Fruit fly (Drosophila melanogaster): ENCODE measurements around the gene Fer1HCH.

The Fer1HCH gene

dm6 chr3R:30337448-30337847, 50.5 kb downstream of the Fer1HCH start:
- peak; percentile 79 for TF ChIP-seq CG11696 (GFP tag; IDR thresholded peaks at IDR 0.05)
- peak; percentile 72 for TF ChIP-seq Med (GFP tag)
- peak; percentile 8 for TF ChIP-seq Fer3 (tag; optimal IDR thresholded peaks at IDR 0.05)
- peak in 1 of 2 experiments; percentile 21 for TF ChIP-seq Hr51 (GFP tag; optimal IDR thresholded peaks at IDR 0.05)
- TF ChIP-seq E2f1 (GFP tag; IDR thresholded peaks at IDR 0.05), result no peak
- peak; percentile 8 for TF ChIP-seq Hr3 (GFP tag; optimal IDR thresholded peaks at IDR 0.05)
- no peak for TF ChIP-seq CG7963 (GFP tag; IDR thresholded peaks at IDR 0.05; ENCODE audit: partially characterized antibody)
- peak; percentile 36 for TF ChIP-seq phol (tag; optimal IDR thresholded peaks at IDR 0.05)
- no peak for TF ChIP-seq CG17385 (GFP tag; optimal IDR thresholded peaks at IDR 0.05)
- TF ChIP-seq CG11504 (tag; optimal IDR thresholded peaks at IDR 0.05), result peak; percentile 16
- no peak for TF ChIP-seq hkb (optimal IDR thresholded peaks at IDR 0.05)
- TF ChIP-seq hkb (GFP tag; IDR thresholded peaks at IDR 0.05), result peak; percentile 31; the same call in 1 of the 2 replicates
- TF ChIP-seq Oli (tag; optimal IDR thresholded peaks at IDR 0.05), result peak; percentile 39
- peak; percentile 28 for TF ChIP-seq grau (tag; optimal IDR thresholded peaks at IDR 0.05)
- TF ChIP-seq tap (tag; optimal IDR thresholded peaks at IDR 0.05), result peak; percentile 15
- peak; percentile 22 for TF ChIP-seq gem (tag; optimal IDR thresholded peaks at IDR 0.05)
- TF ChIP-seq CG8281 (tag; optimal IDR thresholded peaks at IDR 0.05), result no peak
- TF ChIP-seq CG18011 (GFP tag; optimal IDR thresholded peaks at IDR 0.05), result no peak
- TF ChIP-seq Sox102F (GFP tag; optimal IDR thresholded peaks at IDR 0.05), result peak; percentile 7
- no peak for TF ChIP-seq usp (GFP tag; optimal IDR thresholded peaks at IDR 0.05)
- TF ChIP-seq D19A (tag; optimal IDR thresholded peaks at IDR 0.05), result peak; percentile 4
- TF ChIP-seq CG15269 (tag; optimal IDR thresholded peaks at IDR 0.05), result peak; percentile 21
- peak; percentile 20 for TF ChIP-seq Sox100B (GFP tag; optimal IDR thresholded peaks at IDR 0.05)
- TF ChIP-seq nmo (GFP tag; optimal IDR thresholded peaks at IDR 0.05), result peak; percentile 47
- peak; percentile 83 for TF ChIP-seq sens (GFP tag)
- no peak for TF ChIP-seq NK7.1 (GFP tag; optimal IDR thresholded peaks at IDR 0.05)
- peak; percentile 12 for TF ChIP-seq PHDP (tag; optimal IDR thresholded peaks at IDR 0.05)
- TF ChIP-seq eve (GFP tag; optimal IDR thresholded peaks at IDR 0.05), result peak in 1 of 2 experiments; percentile 45
- TF ChIP-seq row (GFP tag; IDR thresholded peaks at IDR 0.05), result peak; percentile 32; the same call in 1 of the 3 replicates
- TF ChIP-seq inv (GFP tag; IDR thresholded peaks at IDR 0.05; ENCODE audit: partially characterized antibody), result no peak
- TF ChIP-seq CG2712 (tag; optimal IDR thresholded peaks at IDR 0.05), result peak; percentile 5
- TF ChIP-seq Blimp-1 (GFP tag; optimal IDR thresholded peaks at IDR 0.05), result peak; percentile 7
- no peak for TF ChIP-seq CG12155 (GFP tag; optimal IDR thresholded peaks at IDR 0.05)
- peak; percentile 45 for TF ChIP-seq CG7839 (tag; optimal IDR thresholded peaks at IDR 0.05)
- peak; percentile 54 for TF ChIP-seq dmrt99B (tag; optimal IDR thresholded peaks at IDR 0.05)
- peak; percentile 14 for TF ChIP-seq CG9727 (GFP tag; optimal IDR thresholded peaks at IDR 0.05)
- TF ChIP-seq CG2678 (tag; optimal IDR thresholded peaks at IDR 0.05), result peak; percentile 39

- TF ChIP-seq pita (GFP tag; optimal IDR thresholded peaks at IDR 0.05), result no peak
- peak; percentile 83 for TF ChIP-seq Med (GFP tag)
- TF ChIP-seq sna (GFP tag; IDR thresholded peaks at IDR 0.05; ENCODE audit: partially characterized antibody), result no peak
- no peak for TF ChIP-seq CG15696 (tag; optimal IDR thresholded peaks at IDR 0.05)
- TF ChIP-seq CG10321 (GFP tag; IDR thresholded peaks at IDR 0.05), result no peak
- TF ChIP-seq hth (optimal IDR thresholded peaks at IDR 0.05), result no peak
- TF ChIP-seq HmgZ (tag; optimal IDR thresholded peaks at IDR 0.05), result no peak
- no peak for TF ChIP-seq so (GFP tag; IDR thresholded peaks at IDR 0.05)
- no peak for TF ChIP-seq CG3995 (GFP tag; optimal IDR thresholded peaks at IDR 0.05)
- peak; percentile 44 for TF ChIP-seq CG10267 (tag; optimal IDR thresholded peaks at IDR 0.05)
- no peak for TF ChIP-seq Mes4 (GFP tag; optimal IDR thresholded peaks at IDR 0.05)
- no peak for TF ChIP-seq CG6654 (GFP tag; optimal IDR thresholded peaks at IDR 0.05)
- no peak for TF ChIP-seq cad (GFP tag; optimal IDR thresholded peaks at IDR 0.05)
- TF ChIP-seq CG6254 (GFP tag; optimal IDR thresholded peaks at IDR 0.05), result peak; percentile 39
- no peak for TF ChIP-seq CG1647 (GFP tag; optimal IDR thresholded peaks at IDR 0.05)
- TF ChIP-seq CG6689 (GFP tag; IDR thresholded peaks at IDR 0.05), result no peak
- peak; percentile 23 for TF ChIP-seq mam (GFP tag; optimal IDR thresholded peaks at IDR 0.05)
Measured at dm6 chr3R:30336100-30336499, 51.9 kb downstream of the Fer1HCH start.
